Fruit fly (Drosophila melanogaster): Measurements from ENCODE around the gene Cap-D2.

- TF ChIP-seq vri (GFP tag; optimal IDR thresholded peaks at IDR 0.05) (no peak), Hr39 (GFP tag; optimal IDR thresholded peaks at IDR 0.05) (no peak), esn (GFP tag; optimal IDR thresholded peaks at IDR 0.05) (no peak)
These were observed 22.4 kb downstream of the Cap-D2 start for dm6 chr3R:29697841-29698240.
